Worm (Caenorhabditis elegans) whole organism, L4 larva: ENCODE measurements around the gene E02C12.10.

Experiments used
- F37D6.2 ChIP-seq: sonication (generic microtip); optimal IDR thresholded peaks from 2 replicates; lab custom pipeline; 2016; ENCODE audit warnings: mild to moderate bottlenecking, missing genetic modification characterization, missing compliant biosample characterization
- F49E8.2 ChIP-seq: sonication (generic microtip); optimal IDR thresholded peaks from 2 replicates; lab custom pipeline; 2016; ENCODE audit warnings: missing compliant biosample characterization, mild to moderate bottlenecking, missing genetic modification characterization, borderline replicate concordance
- R02D3.7 ChIP-seq: fragments of 150-350 bp; sonication (generic microtip); optimal IDR thresholded peaks from 3 replicates; lab custom pipeline; 2014; ENCODE audit warnings: missing biosample characterization, missing genetic modification characterization
- Y48G9A.11 ChIP-seq: fragments of 200-800 bp; sonication (Bioruptor generic); IDR thresholded peaks from 2 replicates; pipeline ENCODE4 v1.3.6; 2022; ENCODE audit warnings: missing genetic modification reagents, missing genetic modification characterization, missing compliant biosample characterization
- ZK546.5 ChIP-seq, 2 experiments: sonication (generic microtip); optimal IDR thresholded peaks; 2 replicates each; lab custom pipeline; 2017; ENCODE audit warnings: missing biosample characterization in 2 of 2, missing genetic modification characterization in 2 of 2
- aha-1 ChIP-seq: fragments of 150-350 bp; peaks from one replicate; lab custom pipeline; 2014; ENCODE audit warnings: missing biosample characterization, missing genetic modification characterization
- ama-1 ChIP-seq: fragments of 150-350 bp; optimal IDR thresholded peaks from 2 replicates; lab custom pipeline; 2014; ENCODE audit warnings: inconsistent platforms, mixed read lengths
- attf-4 ChIP-seq: sonication (generic microtip); optimal IDR thresholded peaks from 3 replicates; lab custom pipeline; 2017; ENCODE audit warnings: missing biosample characterization, missing genetic modification characterization
- ceh-28 ChIP-seq: fragments of 150-350 bp; optimal IDR thresholded peaks from 2 replicates; lab custom pipeline; 2014; ENCODE audit warnings: missing biosample characterization, missing genetic modification reagents, missing genetic modification characterization
- daf-16 ChIP-seq, 3 experiments: sonication (generic microtip); optimal IDR thresholded peaks; 2 replicates each; lab custom pipeline; 2016 to 2017; ENCODE audit warnings: missing genetic modification characterization in 3 of 3, missing genetic modification reagents in 3 of 3, mild to moderate bottlenecking in 2 of 3, missing compliant biosample characterization in 2 of 3, missing biosample characterization in 1 of 3, moderate library complexity in 1 of 3
- daf-8 ChIP-seq: fragments of 200-800 bp; sonication (Bioruptor generic); IDR thresholded peaks from 2 replicates; pipeline ENCODE4 v1.3.6; 2022; ENCODE audit warnings: missing genetic modification characterization, missing compliant biosample characterization
- dmd-6 ChIP-seq: fragments of 200-800 bp; sonication (Bioruptor generic); IDR thresholded peaks from 2 replicates; pipeline ENCODE4 v1.3.6; 2022; ENCODE audit warnings: missing genetic modification reagents, missing genetic modification characterization, missing compliant biosample characterization
- dmd-8 ChIP-seq: fragments of 200-800 bp; sonication (Bioruptor generic); IDR thresholded peaks from 2 replicates; pipeline ENCODE4 v1.3.6; 2022; ENCODE audit warnings: missing genetic modification characterization, missing compliant biosample characterization
- dpl-1 ChIP-seq: fragments of 150-350 bp; optimal IDR thresholded peaks from 2 replicates; lab custom pipeline; 2014; ENCODE audit warnings: missing biosample characterization, missing genetic modification reagents, missing genetic modification characterization
- dve-1 ChIP-seq: sonication (generic microtip); optimal IDR thresholded peaks from 2 replicates; lab custom pipeline; 2017; ENCODE audit warnings: antibody characterized with exemption, mild to moderate bottlenecking, missing genetic modification characterization, missing compliant biosample characterization; ENCODE audit not compliant: insufficient read depth
- fkh-10 ChIP-seq: fragments of 150-350 bp; optimal IDR thresholded peaks from 2 replicates; lab custom pipeline; 2014; ENCODE audit warnings: missing biosample characterization, missing genetic modification reagents, missing genetic modification characterization
- gei-8 ChIP-seq: fragments of 200-800 bp; sonication (Bioruptor generic); optimal IDR thresholded peaks from 2 replicates; lab custom pipeline; 2018; ENCODE audit warnings: mild to moderate bottlenecking, missing genetic modification characterization, missing compliant biosample characterization
- hlh-30 ChIP-seq: sonication (generic microtip); optimal IDR thresholded peaks from 2 replicates; lab custom pipeline; 2017; ENCODE audit warnings: antibody characterized with exemption, mild to moderate bottlenecking, missing genetic modification characterization, missing compliant biosample characterization; ENCODE audit not compliant: insufficient read depth
- madf-9 ChIP-seq: fragments of 200-800 bp; sonication (Bioruptor generic); conservative IDR thresholded peaks from 2 replicates; pipeline ENCODE4 v1.3.6; 2022; ENCODE audit warnings: missing genetic modification reagents, missing genetic modification characterization, missing compliant biosample characterization
- mdt-29 ChIP-seq: fragments of 200-800 bp; sonication (Bioruptor generic); IDR thresholded peaks from 2 replicates; pipeline ENCODE4 v1.3.6; 2022; ENCODE audit warnings: missing genetic modification reagents, missing genetic modification characterization, missing compliant biosample characterization
- mep-1 ChIP-seq: fragments of 150-350 bp; sonication (generic microtip); optimal IDR thresholded peaks from 3 replicates; lab custom pipeline; 2014; ENCODE audit warnings: missing biosample characterization, missing genetic modification characterization
- mes-2 ChIP-seq: sonication (generic microtip); optimal IDR thresholded peaks from 2 replicates; lab custom pipeline; 2016; ENCODE audit warnings: missing genotype, mild to moderate bottlenecking, missing genetic modification characterization, missing compliant biosample characterization; ENCODE audit not compliant: poor library complexity, severe bottlenecking
- nhr-111 ChIP-seq: fragments of 200-800 bp; sonication (Bioruptor generic); optimal IDR thresholded peaks from 2 replicates; lab custom pipeline; 2018; ENCODE audit warnings: mild to moderate bottlenecking, missing genetic modification characterization, missing compliant biosample characterization
- nhr-28 ChIP-seq: fragments of 150-350 bp; optimal IDR thresholded peaks from 2 replicates; lab custom pipeline; 2014; ENCODE audit warnings: missing biosample characterization, missing genetic modification characterization
- nhr-76 ChIP-seq: fragments of 150-350 bp; optimal IDR thresholded peaks from 2 replicates; lab custom pipeline; 2014; ENCODE audit warnings: missing biosample characterization, missing genetic modification characterization
- pqm-1 ChIP-seq: sonication (generic microtip); optimal IDR thresholded peaks from 2 replicates; lab custom pipeline; 2017; ENCODE audit warnings: missing biosample characterization, missing genetic modification characterization
- rbr-2 ChIP-seq: sonication (generic microtip); optimal IDR thresholded peaks from 2 replicates; lab custom pipeline; 2016; ENCODE audit warnings: missing genotype, missing genetic modification characterization, missing compliant biosample characterization
- saeg-2 ChIP-seq: fragments of 200-800 bp; sonication (Bioruptor generic); IDR thresholded peaks from 2 replicates; pipeline ENCODE4 v1.3.6; 2022; ENCODE audit warnings: missing genetic modification reagents, missing genetic modification characterization, missing compliant biosample characterization
- snpc-4 ChIP-seq: fragments of 150-350 bp; optimal IDR thresholded peaks from 2 replicates; lab custom pipeline; 2014; ENCODE audit warnings: missing biosample characterization, missing genetic modification characterization
- spr-3 ChIP-seq: fragments of 200-800 bp; sonication (Bioruptor generic); optimal IDR thresholded peaks from 2 replicates; lab custom pipeline; 2018; ENCODE audit warnings: mild to moderate bottlenecking, missing genetic modification characterization, missing compliant biosample characterization
- unc-130 ChIP-seq: sonication (generic microtip); optimal IDR thresholded peaks from 2 replicates; lab custom pipeline; 2016; ENCODE audit warnings: missing genetic modification reagents, missing genetic modification characterization, missing compliant biosample characterization
- zip-2 ChIP-seq: fragments of 150-350 bp; optimal IDR thresholded peaks from 2 replicates; lab custom pipeline; 2014; ENCODE audit warnings: missing biosample characterization, missing genetic modification characterization

The E02C12.10 gene

ce11 chrV:9391959-9392358 is 13.8 kb upstream of the E02C12.10 start:
- TF ChIP-seq mes-2 (tag; lab: Kevin White, UChicago) (no peak), snpc-4 (tag; lab: Kevin White, UChicago) (peak; percentile 78), saeg-2 (no peak), nhr-111 (GFP tag; lab: Kevin White, UChicago) (no peak)

DNA sequence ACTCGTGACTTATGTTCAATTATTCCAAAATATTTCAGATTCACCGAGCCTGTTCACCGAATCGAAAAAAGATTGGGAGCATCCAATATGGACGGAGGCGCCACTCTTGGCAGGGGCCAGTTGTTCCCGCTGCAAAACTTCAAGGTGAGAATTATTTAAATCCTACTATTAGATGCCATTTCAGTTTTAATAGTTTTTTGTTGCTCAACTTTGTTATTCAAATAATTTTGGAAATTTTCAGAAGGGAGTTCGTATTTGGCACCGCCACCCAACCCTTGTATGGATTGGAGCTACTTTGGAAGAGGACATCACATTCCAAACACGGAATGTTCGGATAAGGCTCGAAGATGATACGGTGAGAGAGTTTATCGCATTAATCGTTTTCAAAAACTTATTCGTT is 7.9 kb upstream of the E02C12.10 start, which contains the start of gene hum-2:
Gene hum-2, plus strand, starts transcription at position 33 of the 400 bp plus-strand sequence.
- peak; percentile 94 for TF ChIP-seq aha-1 (tag; lab: Kevin White, UChicago)
- no peak for TF ChIP-seq ZK546.5 (tag; optimal IDR thresholded peaks at IDR 0.05; lab: Kevin White, UChicago)

- no peak for TF ChIP-seq ceh-28 (tag; lab: Kevin White, UChicago)
- peak; percentile 52 for TF ChIP-seq aha-1 (tag; lab: Kevin White, UChicago)
Observed at ce11 chrV:9384949-9385348, 6.7 kb upstream of the E02C12.10 start.

ce11 chrV:9384359-9384758 is 6.2 kb upstream of the E02C12.10 start:
- no peak for TF ChIP-seq mep-1 (tag; lab: Kevin White, UChicago)
- TF ChIP-seq nhr-111 (GFP tag; lab: Kevin White, UChicago), result no peak
- TF ChIP-seq daf-8 (GFP tag; lab: Robert Waterston, UW), result no peak
- TF ChIP-seq dmd-8 (GFP tag; lab: Robert Waterston, UW), result no peak
- no peak for TF ChIP-seq dve-1 (tag; lab: Kevin White, UChicago)
- no peak for TF ChIP-seq nhr-76 (tag; lab: Kevin White, UChicago)
- TF ChIP-seq spr-3 (GFP tag; lab: Kevin White, UChicago), result no peak
- no peak for TF ChIP-seq rbr-2 (tag; lab: Kevin White, UChicago)
- TF ChIP-seq ama-1 (lab: Kevin White, UChicago), result no peak
- no peak for TF ChIP-seq R02D3.7
- TF ChIP-seq gei-8 (GFP tag; lab: Kevin White, UChicago), result no peak
- TF ChIP-seq, all 104 proteins: peak for 0

DNA sequence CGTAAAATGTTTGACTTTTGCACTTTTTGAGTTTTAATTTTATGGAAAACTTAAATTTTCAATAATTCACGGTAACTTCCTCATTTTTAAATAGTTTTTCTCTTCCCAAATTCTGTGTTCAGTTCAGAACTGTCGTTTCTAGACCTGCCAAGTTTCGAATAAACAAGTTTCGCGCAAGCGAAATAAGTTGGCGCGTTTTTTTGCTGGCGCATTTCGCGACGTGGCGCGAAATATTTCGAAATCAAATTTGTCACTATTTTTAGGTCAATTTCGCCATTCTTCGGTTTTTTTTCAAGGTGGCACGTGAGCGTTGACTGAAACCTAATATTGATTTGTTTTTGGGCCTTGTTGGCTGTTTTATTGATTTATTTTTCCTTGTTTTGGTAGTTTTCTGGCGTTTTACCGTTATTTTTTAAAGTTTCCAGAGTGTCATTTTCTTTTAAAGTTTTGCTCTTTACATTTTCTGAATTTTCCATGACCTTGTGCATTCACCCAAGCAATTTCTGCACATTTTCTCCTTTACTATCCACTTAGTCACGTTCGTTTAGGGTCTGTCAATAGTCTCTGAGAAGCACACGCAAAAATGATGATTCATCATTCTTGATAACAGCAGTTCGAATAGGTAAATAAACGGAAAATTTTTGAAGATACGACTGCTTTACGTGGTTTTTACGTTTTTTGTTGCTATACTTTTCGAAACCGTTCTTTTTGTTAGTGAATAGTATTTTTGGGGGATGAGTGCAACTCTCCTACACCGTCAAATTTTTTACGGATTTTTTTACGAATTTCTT is 4.5 kb upstream of the E02C12.10 start:
- no peak for TF ChIP-seq daf-16 (GFP tag; optimal IDR thresholded peaks at IDR 0.05; lab: Kevin White, UChicago)
- TF ChIP-seq daf-16 (tag; optimal IDR thresholded peaks at IDR 0.05; lab: Kevin White, UChicago), result peak; percentile 60
- peak; percentile 8 for TF ChIP-seq nhr-28 (tag; lab: Kevin White, UChicago)
- TF ChIP-seq F37D6.2, result no peak
- 0 out of 2 replicates have a peak, but pooled peaks have one; percentile 20 for TF ChIP-seq dmd-6 (GFP tag; lab: Robert Waterston, UW)
- no peak for TF ChIP-seq zip-2 (tag; lab: Kevin White, UChicago)
- TF ChIP-seq F49E8.2, result peak; percentile 87
- TF ChIP-seq unc-130 (GFP tag; lab: Kevin White, UChicago), result peak; percentile 68
- peak; percentile 4 for TF ChIP-seq dpl-1
- TF ChIP-seq hlh-30 (tag; lab: Kevin White, UChicago), result peak; percentile 28
- TF ChIP-seq mep-1 (tag; lab: Kevin White, UChicago), result no peak
- peak; percentile 13 for TF ChIP-seq pqm-1 (tag; lab: Kevin White, UChicago)
- TF ChIP-seq mdt-29 (GFP tag; lab: Robert Waterston, UW), result peak; percentile 47; the same call in 1 of the 2 replicates
- peak; percentile 86 for TF ChIP-seq Y48G9A.11
- TF ChIP-seq fkh-10, result no peak
- no peak for TF ChIP-seq madf-9
- peak; percentile 8 for TF ChIP-seq dve-1 (tag; lab: Kevin White, UChicago)
- no peak for TF ChIP-seq saeg-2
- no peak for TF ChIP-seq attf-4
